Worm (Caenorhabditis elegans) whole organism, L3 larva: ENCODE results near the gene pgm-2.

Experiments
- R02D3.7 ChIP-seq: fragments of 150-350 bp; optimal IDR thresholded peaks from 2 replicates; lab custom pipeline; 2014; ENCODE audit warnings: missing biosample characterization, missing genetic modification characterization
- ama-1 ChIP-seq: fragments of 150-350 bp; optimal IDR thresholded peaks from 2 replicates; lab custom pipeline; 2018
- ceh-28 ChIP-seq: fragments of 150-350 bp; optimal IDR thresholded peaks from 2 replicates; lab custom pipeline; 2014; ENCODE audit warnings: missing biosample characterization, missing genetic modification reagents, missing genetic modification characterization
- egl-27 ChIP-seq: sonication (generic microtip); optimal IDR thresholded peaks from 4 replicates; lab custom pipeline; 2017; ENCODE audit warnings: missing biosample characterization, missing genetic modification reagents, missing genetic modification characterization
- fos-1 ChIP-seq: fragments of 150-350 bp; optimal IDR thresholded peaks from 2 replicates; lab custom pipeline; 2014; ENCODE audit warnings: missing biosample characterization, missing genetic modification characterization
- mdl-1 ChIP-seq: fragments of 150-350 bp; optimal IDR thresholded peaks from 2 replicates; lab custom pipeline; 2014; ENCODE audit warnings: missing biosample characterization, missing genetic modification characterization
- nhr-77 ChIP-seq: fragments of 150-350 bp; optimal IDR thresholded peaks from 2 replicates; lab custom pipeline; 2014; ENCODE audit warnings: missing biosample characterization, missing genetic modification characterization
- pqm-1 ChIP-seq: fragments of 150-350 bp; optimal IDR thresholded peaks from 2 replicates; lab custom pipeline; 2017; ENCODE audit warnings: missing biosample characterization, missing genetic modification characterization, inconsistent platforms
- skn-1 ChIP-seq: fragments of 150-350 bp; optimal IDR thresholded peaks from 2 replicates; lab custom pipeline; 2014; ENCODE audit warnings: missing biosample characterization, missing genetic modification characterization

DNA sequence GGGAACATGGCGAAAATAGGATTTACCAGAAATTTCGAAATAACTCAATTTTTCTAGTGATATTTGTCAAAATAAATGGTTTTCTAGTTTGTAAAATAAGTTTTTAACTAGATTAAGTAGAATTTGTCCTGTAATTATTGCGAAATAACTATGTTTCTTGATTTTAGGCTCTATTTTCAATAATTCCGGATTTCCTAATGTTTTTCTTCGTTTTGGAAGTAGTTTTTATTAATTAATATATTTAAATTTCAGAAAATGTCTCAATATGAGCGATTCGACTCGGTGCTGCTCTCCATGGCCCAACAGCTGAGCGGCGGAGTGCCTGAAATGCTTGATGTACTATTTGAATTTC is 42.1 kb downstream of the pgm-2 start, which contains the start of gene nud-1:
- TF ChIP-seq mdl-1 (no peak), pqm-1 (tag; lab: Kevin White, UChicago) (no peak), R02D3.7 (tag; lab: Kevin White, UChicago) (no peak), egl-27 (tag; lab: Kevin White, UChicago) (no peak), skn-1 (no peak), ceh-28 (tag; lab: Kevin White, UChicago) (no peak), nhr-77 (no peak), fos-1 (tag; lab: Kevin White, UChicago) (no peak), ama-1 (lab: Kevin White, UChicago) (no peak)
